Worm (Caenorhabditis elegans) whole organism, L4/young adult: Measurements from ENCODE around the gene F35F10.6.

Experiments
- W03F9.2 ChIP-seq: fragments of 150-350 bp; optimal IDR thresholded peaks from 2 replicates; lab custom pipeline; 2014; ENCODE audit warnings: missing biosample characterization, missing genetic modification characterization
- dao-5 ChIP-seq: sonication (generic microtip); optimal IDR thresholded peaks from 2 replicates; lab custom pipeline; 2016; ENCODE audit warnings: missing genotype, missing genetic modification characterization, moderate library complexity, missing compliant biosample characterization
- him-1 ChIP-seq: sonication (generic microtip); optimal IDR thresholded peaks from 2 replicates; lab custom pipeline; 2016; ENCODE audit warnings: missing genotype, missing genetic modification reagents, missing genetic modification characterization, missing compliant biosample characterization

F35F10.6 gene

DNA sequence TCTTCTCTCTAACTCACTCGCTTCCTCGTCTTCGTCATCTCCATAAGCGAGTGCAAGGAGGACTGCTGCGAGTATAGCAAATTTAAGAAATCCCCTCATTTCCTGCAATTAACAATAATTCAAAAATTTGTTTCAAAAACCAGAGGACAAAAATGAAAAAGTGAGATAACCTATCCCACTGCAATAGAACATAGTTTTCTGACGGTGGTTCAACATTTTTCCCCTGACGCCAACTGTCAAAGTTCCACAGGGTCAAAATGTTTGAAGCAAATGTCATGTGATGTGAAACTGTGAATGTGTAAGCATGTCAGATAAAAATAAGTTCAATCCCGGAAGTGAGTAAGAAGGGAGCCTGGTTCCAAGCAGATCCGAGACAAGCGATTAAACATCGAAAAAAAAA lies 19.8 kb downstream of the F35F10.6 start, which contains the start of gene T28A11.19:
TSS of gene T28A11.19 (minus strand) at position 108 of the 400 bp plus-strand sequence.
- TF ChIP-seq dao-5 (tag; lab: Kevin White, UChicago) = no peak
- TF ChIP-seq him-1 = no peak
- no peak for TF ChIP-seq W03F9.2 (tag; lab: Kevin White, UChicago)

DNA sequence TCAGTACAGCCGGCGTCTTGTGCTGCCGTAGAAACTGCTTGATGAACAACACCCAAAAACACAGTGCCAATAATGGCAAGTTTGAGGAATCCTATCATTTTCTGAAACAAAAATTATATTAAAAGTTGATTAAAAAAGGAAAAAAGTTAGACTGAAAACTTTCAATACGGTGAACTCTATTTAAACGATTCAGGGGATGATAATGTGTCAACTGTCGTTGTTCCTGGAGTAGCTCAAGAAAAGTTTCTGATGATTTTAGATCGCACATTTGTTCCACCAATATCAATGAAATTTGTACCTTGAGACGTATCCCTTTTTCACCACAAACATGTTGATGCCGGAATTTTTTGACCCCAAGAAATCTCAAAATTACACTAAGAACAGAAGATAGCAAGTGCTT lies 21.2 kb downstream of the F35F10.6 start, which contains the start of gene T28A11.18:
TSS of gene T28A11.18 (minus strand) at position 101 of the 400 bp plus-strand sequence.
- TF ChIP-seq dao-5 (tag; lab: Kevin White, UChicago) = no peak
- TF ChIP-seq W03F9.2 (tag; lab: Kevin White, UChicago) = no peak
- no peak for TF ChIP-seq him-1

DNA sequence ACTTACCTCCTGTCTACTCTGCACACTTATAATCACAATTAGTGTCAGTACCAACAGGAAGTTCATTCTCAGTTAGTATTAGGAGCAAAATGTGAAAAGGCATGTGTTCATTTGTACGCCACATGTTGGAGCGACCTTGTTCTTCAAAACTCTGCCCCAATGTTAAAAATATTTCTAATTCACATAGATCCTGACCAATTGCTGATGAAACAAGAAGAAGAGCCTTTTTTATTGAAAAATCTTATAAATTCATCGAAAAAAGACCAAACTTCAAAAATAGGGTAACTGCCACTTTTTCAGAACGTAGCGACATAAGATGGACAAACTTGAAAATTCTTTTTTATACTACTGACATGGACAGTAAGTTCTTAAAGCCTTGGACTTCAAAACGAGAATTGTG lies 23.0 kb downstream of the F35F10.6 start, which contains the start of gene T28A11.17:
TSS of gene T28A11.17 (minus strand) at position 101 of the 400 bp plus-strand sequence.
- TF ChIP-seq dao-5 (tag; lab: Kevin White, UChicago) (no peak), him-1 (no peak), W03F9.2 (tag; lab: Kevin White, UChicago) (no peak)

DNA sequence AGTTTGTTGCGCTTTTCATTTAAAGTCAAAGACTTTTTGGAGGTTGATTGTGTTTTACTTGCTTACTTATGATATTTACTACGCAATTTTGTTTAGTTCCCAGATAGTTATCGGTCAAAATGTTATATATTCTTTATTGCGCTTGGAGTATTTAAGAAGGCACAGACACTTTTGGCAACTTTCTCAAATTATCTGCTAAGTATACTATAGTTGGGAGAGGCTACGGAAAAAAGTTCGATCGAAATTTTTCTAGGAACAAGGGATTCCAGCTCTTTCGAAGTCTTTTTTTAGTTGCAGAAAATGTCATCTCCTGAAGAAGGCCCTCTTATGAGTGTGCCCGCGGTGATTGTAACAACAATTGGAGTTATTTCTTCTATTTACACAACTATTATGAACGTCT lies 29.1 kb downstream of the F35F10.6 start, which contains the start of gene srbc-5:
TSS of gene srbc-5 (plus strand) at position 301 of the 400 bp plus-strand sequence.
- TF ChIP-seq dao-5 (tag; lab: Kevin White, UChicago) (no peak), him-1 (no peak), W03F9.2 (tag; lab: Kevin White, UChicago) (no peak)

DNA sequence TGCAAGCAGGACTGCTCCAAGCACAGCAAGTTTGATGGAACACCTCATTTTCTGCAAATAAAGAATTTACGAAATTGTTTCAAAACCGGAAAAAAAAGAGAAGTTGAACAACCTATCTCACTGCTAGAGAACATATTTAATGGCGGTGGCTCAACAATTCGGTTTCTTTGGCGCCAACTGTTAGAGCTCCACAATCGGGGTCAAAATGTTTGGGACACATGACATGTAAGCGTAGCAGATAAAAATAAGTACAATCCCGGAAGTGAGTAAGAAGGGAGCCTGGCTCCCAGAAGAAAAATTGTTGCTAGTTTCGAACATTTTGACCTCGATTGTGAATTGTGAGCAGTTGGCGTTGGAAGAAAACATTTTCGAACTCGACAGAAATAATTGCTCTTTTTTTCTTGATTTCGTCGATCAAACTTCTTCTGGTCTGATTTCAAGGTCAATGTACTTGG lies 30.0 kb downstream of the F35F10.6 start, which contains the start of gene T28A11.16:
TSS of gene T28A11.16 (minus strand) at position 51 of the 455 bp plus-strand sequence.
- TF ChIP-seq W03F9.2 (tag; lab: Kevin White, UChicago) (no peak), dao-5 (tag; lab: Kevin White, UChicago) (no peak), him-1 (no peak)

DNA sequence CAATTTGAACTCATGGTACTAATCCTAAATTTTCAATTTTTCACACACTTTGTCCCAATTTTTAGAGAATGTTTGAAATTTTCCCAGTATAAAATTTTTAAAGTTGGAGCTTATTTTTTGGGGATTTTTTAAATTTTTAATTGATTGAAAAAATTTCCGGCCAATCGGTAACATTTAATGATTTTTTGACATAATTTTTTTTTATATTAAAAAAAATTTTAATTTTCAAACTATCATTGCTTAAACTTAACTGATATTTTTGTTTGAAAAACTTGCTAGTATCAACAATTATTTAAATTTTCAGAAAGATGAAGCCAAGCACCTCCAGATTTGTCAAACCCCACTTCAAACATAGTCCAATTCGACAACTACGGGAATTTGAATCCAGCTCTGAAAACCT lies 31.9 kb downstream of the F35F10.6 start, which contains the start of gene T28A11.22:
TSS of gene T28A11.22 (plus strand) at position 301 of the 400 bp plus-strand sequence.
- TF ChIP-seq W03F9.2 (tag; lab: Kevin White, UChicago) (no peak), him-1 (no peak), dao-5 (tag; lab: Kevin White, UChicago) (no peak)

DNA sequence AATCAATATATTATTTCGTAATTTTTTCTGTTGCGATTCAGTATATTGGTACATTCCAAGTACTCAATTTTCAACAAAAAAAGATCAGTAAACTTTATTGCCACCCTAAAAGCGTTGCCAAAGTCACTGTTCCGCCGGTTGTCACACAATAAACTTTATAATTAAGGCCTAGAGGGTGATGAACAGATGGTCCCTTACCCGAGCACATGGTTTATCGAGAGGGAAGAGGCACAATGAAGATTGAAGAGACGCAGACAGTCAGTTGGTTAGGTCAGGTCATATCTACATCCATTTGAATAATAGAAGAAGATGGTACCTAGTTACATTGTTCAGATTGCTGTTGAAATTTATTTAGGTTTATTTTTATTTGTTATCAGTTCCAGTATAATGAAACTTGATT lies 32.4 kb downstream of the F35F10.6 start:
- TF ChIP-seq W03F9.2 (tag; lab: Kevin White, UChicago) (no peak), him-1 (no peak), dao-5 (tag; lab: Kevin White, UChicago) (no peak)

DNA sequence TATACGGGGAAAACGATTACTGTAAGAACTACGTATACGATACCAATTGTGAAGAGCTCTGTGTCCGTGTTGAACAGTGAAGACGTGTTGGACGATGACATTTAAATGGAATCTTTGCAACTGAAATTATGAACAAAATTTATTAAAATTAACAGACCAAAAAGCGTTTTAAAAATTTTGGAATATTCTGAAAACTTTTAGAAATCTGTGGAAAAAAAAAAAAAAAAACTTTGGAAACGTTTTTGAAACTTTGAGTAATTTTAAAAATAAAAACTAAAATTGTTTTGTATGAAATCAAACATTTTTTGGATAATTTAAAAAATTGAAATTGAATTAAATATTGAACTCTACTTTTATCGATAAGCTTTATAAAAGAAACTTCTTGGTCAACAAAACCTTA lies 33.1 kb downstream of the F35F10.6 start, which contains the start of gene srt-63:
TSS of gene srt-63 (minus strand) at position 101 of the 400 bp plus-strand sequence.
- TF ChIP-seq dao-5 (tag; lab: Kevin White, UChicago) (no peak), W03F9.2 (tag; lab: Kevin White, UChicago) (no peak), him-1 (no peak)

DNA sequence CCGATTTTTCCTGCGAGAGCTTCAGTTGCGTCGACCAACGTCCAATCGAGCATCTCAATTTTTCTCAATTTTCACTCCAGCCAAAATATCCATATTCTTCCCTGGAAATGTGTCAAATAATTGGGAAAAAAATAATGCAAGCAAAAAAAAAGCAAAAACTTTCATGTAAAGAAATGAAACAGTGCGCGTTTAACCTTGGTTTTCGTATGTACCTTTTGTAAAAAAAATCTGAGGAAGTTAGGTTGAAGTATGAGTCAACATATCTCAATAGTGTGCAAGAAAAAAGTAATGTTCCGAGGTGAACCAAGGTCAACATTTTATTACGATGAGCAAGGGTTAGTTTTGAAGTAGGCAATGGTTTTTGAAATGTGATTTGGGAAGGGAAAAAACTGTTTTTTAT lies 39.0 kb downstream of the F35F10.6 start, which contains the start of gene T28A11.13:
TSS of gene T28A11.13 (minus strand) at position 101 of the 400 bp plus-strand sequence.
- no peak for TF ChIP-seq him-1
- no peak for TF ChIP-seq dao-5 (tag; lab: Kevin White, UChicago)
- TF ChIP-seq W03F9.2 (tag; lab: Kevin White, UChicago) = no peak

DNA sequence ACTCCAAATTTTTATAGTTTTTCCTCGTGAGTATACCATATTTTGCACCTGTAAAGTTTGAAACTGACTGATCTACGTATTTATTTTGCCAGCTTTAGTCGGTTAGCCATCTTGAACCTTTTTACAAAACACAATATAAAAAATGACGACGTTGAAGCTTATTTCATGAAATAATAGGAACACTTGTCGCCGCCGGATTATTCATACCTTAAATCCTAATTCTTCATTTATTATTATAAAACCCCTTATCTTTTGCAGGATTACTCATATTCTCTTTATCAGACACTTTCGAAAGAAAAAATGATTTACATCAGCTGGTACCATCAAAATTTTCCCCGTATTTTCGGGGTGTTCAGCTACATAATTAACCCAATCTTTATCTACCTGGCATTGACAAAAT lies 41.7 kb downstream of the F35F10.6 start, which contains the start of gene srj-8:
TSS of gene srj-8 (plus strand) at position 301 of the 400 bp plus-strand sequence.
- TF ChIP-seq him-1 = no peak
- no peak for TF ChIP-seq dao-5 (tag; lab: Kevin White, UChicago)
- TF ChIP-seq W03F9.2 (tag; lab: Kevin White, UChicago) = no peak

DNA sequence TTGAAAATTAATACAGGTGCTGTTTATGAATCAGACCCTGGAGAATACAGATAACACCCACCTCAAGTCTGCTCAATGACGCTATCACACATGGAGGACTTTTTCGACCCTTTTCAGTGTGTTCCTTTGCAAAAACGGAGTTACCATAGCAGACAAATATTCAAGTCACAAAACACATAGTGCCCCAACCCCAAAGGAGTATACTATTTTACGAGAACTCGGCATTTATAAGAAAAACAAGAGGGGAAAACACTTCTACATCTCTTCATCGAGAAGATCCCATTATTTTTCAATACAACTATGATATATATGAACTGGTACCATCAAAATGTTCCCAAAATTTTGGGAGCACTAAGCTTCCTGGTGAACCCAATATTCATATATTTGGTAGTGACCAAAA lies 44.5 kb downstream of the F35F10.6 start, which contains the start of gene srj-7:
TSS of gene srj-7 (plus strand) at position 301 of the 400 bp plus-strand sequence.
- TF ChIP-seq him-1 = no peak
- TF ChIP-seq W03F9.2 (tag; lab: Kevin White, UChicago) = no peak
- no peak for TF ChIP-seq dao-5 (tag; lab: Kevin White, UChicago)

DNA sequence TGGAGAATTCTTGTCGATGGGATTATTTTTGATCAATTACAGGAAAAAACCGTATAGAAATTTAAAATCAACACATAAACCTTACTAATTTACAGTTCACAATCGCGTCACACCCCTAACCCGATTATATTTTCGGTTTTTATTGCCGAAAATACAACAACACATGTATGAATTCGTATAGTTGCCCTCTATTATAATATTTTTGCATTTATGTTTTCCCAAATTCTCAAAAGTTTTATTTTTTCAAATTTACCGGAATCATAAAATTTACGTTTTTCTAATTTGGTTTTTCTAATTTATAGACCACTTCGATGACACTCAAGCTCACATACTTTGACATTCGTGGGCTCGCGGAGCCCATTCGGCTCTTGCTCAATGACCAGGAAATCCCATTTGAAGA lies 46.2 kb downstream of the F35F10.6 start, which contains the start of gene gst-23:
TSS of gene gst-23 (plus strand) at position 301 of the 400 bp plus-strand sequence.
- TF ChIP-seq him-1 = no peak
- TF ChIP-seq dao-5 (tag; lab: Kevin White, UChicago) = no peak
- no peak for TF ChIP-seq W03F9.2 (tag; lab: Kevin White, UChicago)

DNA sequence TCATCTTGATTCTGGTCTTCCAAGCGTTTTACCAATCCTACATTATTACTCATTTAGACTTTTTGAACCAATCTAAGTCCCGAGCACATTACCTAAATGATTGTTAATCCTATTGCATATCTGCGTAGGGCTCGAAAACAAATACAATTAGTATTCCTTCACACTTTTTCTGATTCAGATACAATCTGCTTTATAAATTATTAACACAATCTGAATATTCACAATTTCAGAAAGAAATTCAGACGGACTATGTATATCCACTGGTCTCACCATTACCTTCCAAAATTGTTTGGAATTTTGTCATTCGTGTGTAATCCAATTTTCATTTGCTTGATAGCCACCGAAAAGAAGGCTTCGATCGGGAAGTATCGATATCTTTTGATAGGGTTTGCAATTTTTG lies 48.0 kb downstream of the F35F10.6 start, which contains the start of gene srj-11:
TSS of gene srj-11 (plus strand) at position 250 of the 400 bp plus-strand sequence.
- no peak for TF ChIP-seq him-1
- TF ChIP-seq W03F9.2 (tag; lab: Kevin White, UChicago) = no peak
- TF ChIP-seq dao-5 (tag; lab: Kevin White, UChicago) = no peak
